Fruit fly (Drosophila melanogaster) whole organism, adult: ENCODE data around the gene Orc2.

Source experiments
- CG1620 ChIP-seq: fragments of 200-800 bp; sonication (Bioruptor generic); optimal IDR thresholded peaks from 2 replicates; lab custom pipeline; 2016; ENCODE audit warnings: missing biosample characterization, missing genetic modification characterization
- Hr96 ChIP-seq: fragments of 200-800 bp; sonication (Bioruptor generic); optimal IDR thresholded peaks from 2 replicates; lab custom pipeline; 2016; ENCODE audit warnings: missing biosample characterization, missing genetic modification characterization
- cic ChIP-seq: fragments of 200-800 bp; sonication (Bioruptor generic); optimal IDR thresholded peaks from 2 replicates; lab custom pipeline; 2017; ENCODE audit warnings: missing biosample characterization, mild to moderate bottlenecking, missing genetic modification characterization, moderate library complexity
- kay ChIP-seq: fragments of 200-800 bp; sonication (Bioruptor generic); peaks from one replicate; lab custom pipeline; 2016; ENCODE audit warnings: missing biosample characterization, missing genetic modification characterization, borderline replicate concordance
- ovo ChIP-seq: fragments of 200-800 bp; sonication (Bioruptor generic); optimal IDR thresholded peaks from 2 replicates; lab custom pipeline; 2016; ENCODE audit warnings: missing biosample characterization, missing genetic modification characterization
- toe ChIP-seq: fragments of 200-800 bp; sonication (Bioruptor generic); optimal IDR thresholded peaks from 2 replicates; lab custom pipeline; 2016; ENCODE audit warnings: missing biosample characterization, missing genetic modification characterization

DNA sequence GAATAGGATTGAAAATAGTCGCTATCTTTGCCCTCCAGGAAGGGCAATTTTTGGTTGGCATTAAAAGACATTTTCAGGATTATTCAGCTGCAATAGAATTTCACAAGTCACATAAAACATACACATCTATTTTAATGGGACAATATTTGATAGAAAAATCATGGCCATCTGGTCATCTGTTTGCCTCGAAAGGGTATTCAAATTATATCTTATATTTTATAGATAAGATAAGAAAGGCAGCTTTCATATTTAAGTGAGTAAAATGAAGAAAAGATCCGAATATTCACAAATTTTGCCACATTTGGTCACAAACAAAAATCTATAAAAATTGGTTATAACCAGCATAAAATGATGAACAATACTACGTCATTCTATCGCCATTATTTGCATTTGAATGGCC, 19.0 kb upstream of the Orc2 start, which contains the start of gene Art6:
- no peak for TF ChIP-seq ovo (GFP tag; lab: Kevin White, UChicago)
- no peak for TF ChIP-seq toe (GFP tag; lab: Kevin White, UChicago)
- TF ChIP-seq Hr96 (GFP tag; lab: Kevin White, UChicago), result no peak
- TF ChIP-seq CG1620 (GFP tag; lab: Kevin White, UChicago), result no peak
- no peak for TF ChIP-seq kay (GFP tag; lab: Kevin White, UChicago)
- TF ChIP-seq cic, result no peak
